Worm (Caenorhabditis elegans) whole organism, midembryonic: Measurements from ENCODE around the gene irld-17.

ENCODE experiments used
- T22C8.4 ChIP-seq: fragments of 200-800 bp; sonication (Bioruptor generic); IDR thresholded peaks from 2 replicates; pipeline ENCODE4 v1.3.6; 2022; ENCODE audit warnings: missing genetic modification characterization, missing compliant biosample characterization
- cog-1 ChIP-seq: sonication (generic microtip); optimal IDR thresholded peaks from 2 replicates; lab custom pipeline; 2016; ENCODE audit warnings: missing genetic modification characterization, missing compliant biosample characterization
- flt-1 ChIP-seq: fragments of 200-800 bp; sonication (Bioruptor generic); IDR thresholded peaks from 2 replicates; pipeline ENCODE4 v1.3.6; 2022; ENCODE audit warnings: missing genetic modification characterization, missing compliant biosample characterization
- klf-2 ChIP-seq: fragments of 200-800 bp; sonication (Bioruptor generic); conservative IDR thresholded peaks from 2 replicates; pipeline ENCODE4 v1.3.6; 2022; ENCODE audit warnings: missing genetic modification reagents, missing genetic modification characterization, missing compliant biosample characterization
- med-1 ChIP-seq: sonication (generic microtip); optimal IDR thresholded peaks from 2 replicates; lab custom pipeline; 2017; ENCODE audit warnings: missing genetic modification characterization, mild to moderate bottlenecking, missing compliant biosample characterization, antibody characterized with exemption, missing genetic modification reagents; ENCODE audit not compliant: insufficient read depth
- ref-1 ChIP-seq: fragments of 200-800 bp; sonication (Bioruptor generic); conservative IDR thresholded peaks from 2 replicates; pipeline ENCODE4 v1.3.6; 2022; ENCODE audit warnings: missing genetic modification reagents, missing genetic modification characterization, missing compliant biosample characterization
- tab-1 ChIP-seq: fragments of 200-800 bp; sonication (Bioruptor generic); IDR thresholded peaks from 2 replicates; pipeline ENCODE4 v1.3.6; 2022; ENCODE audit warnings: missing genetic modification characterization, missing compliant biosample characterization
- ztf-23 ChIP-seq: fragments of 200-800 bp; sonication (Bioruptor generic); IDR thresholded peaks from 2 replicates; pipeline ENCODE4 v1.3.6; 2022; ENCODE audit warnings: missing genetic modification reagents, missing genetic modification characterization, missing compliant biosample characterization
- ztf-29 ChIP-seq: fragments of 200-800 bp; sonication (Bioruptor generic); IDR thresholded peaks from 2 replicates; pipeline ENCODE4 v1.3.6; 2022; ENCODE audit warnings: missing genetic modification reagents, missing genetic modification characterization, missing compliant biosample characterization

Gene irld-17

ce11 chrV:1651045-1651444, 19.2 kb downstream of the irld-17 start, which contains the start of gene irld-44:
irld-44 (plus strand) TSS chrV:1651345.
- TF ChIP-seq med-1 (GFP tag; lab: Kevin White, UChicago): no peak
- TF ChIP-seq T22C8.4 (GFP tag; lab: Robert Waterston, UW): no peak
- no peak for TF ChIP-seq flt-1 (GFP tag; lab: Robert Waterston, UW)
- TF ChIP-seq klf-2 (GFP tag; lab: Robert Waterston, UW): no peak

- TF ChIP-seq ztf-23 (GFP tag; lab: Robert Waterston, UW): no peak
- TF ChIP-seq klf-2 (GFP tag; lab: Robert Waterston, UW): no peak
- TF ChIP-seq ztf-29 (GFP tag; lab: Robert Waterston, UW): no peak
- TF ChIP-seq tab-1 (GFP tag; lab: Robert Waterston, UW): no peak
- TF ChIP-seq ref-1 (GFP tag; lab: Robert Waterston, UW): no peak
- no peak for TF ChIP-seq flt-1 (GFP tag; lab: Robert Waterston, UW)
- TF ChIP-seq med-1 (GFP tag; lab: Kevin White, UChicago): no peak
- TF ChIP-seq cog-1 (tag; lab: Kevin White, UChicago): no peak
- no peak for TF ChIP-seq T22C8.4 (GFP tag; lab: Robert Waterston, UW)
Observed at ce11 chrV:1654845-1655244, 23.0 kb downstream of the irld-17 start, which contains the start of gene irld-11. irld-11 (plus strand) TSS chrV:1655145.

ce11 chrV:1662270-1662669, 30.5 kb downstream of the irld-17 start, which contains the start of gene irld-40:
irld-40 (plus strand) TSS chrV:1662570.
- TF ChIP-seq ztf-29 (GFP tag; lab: Robert Waterston, UW) (no peak), ztf-23 (GFP tag; lab: Robert Waterston, UW) (no peak), ref-1 (GFP tag; lab: Robert Waterston, UW) (no peak), flt-1 (GFP tag; lab: Robert Waterston, UW) (no peak), klf-2 (GFP tag; lab: Robert Waterston, UW) (no peak), T22C8.4 (GFP tag; lab: Robert Waterston, UW) (no peak), tab-1 (GFP tag; lab: Robert Waterston, UW) (no peak)

- no peak for TF ChIP-seq ztf-29 (GFP tag; lab: Robert Waterston, UW)
- TF ChIP-seq ref-1 (GFP tag; lab: Robert Waterston, UW): no peak
- TF ChIP-seq cog-1 (tag; lab: Kevin White, UChicago): no peak
- no peak for TF ChIP-seq klf-2 (GFP tag; lab: Robert Waterston, UW)
- no peak for TF ChIP-seq tab-1 (GFP tag; lab: Robert Waterston, UW)
- TF ChIP-seq ztf-23 (GFP tag; lab: Robert Waterston, UW): no peak
- no peak for TF ChIP-seq med-1 (GFP tag; lab: Kevin White, UChicago)
- TF ChIP-seq T22C8.4 (GFP tag; lab: Robert Waterston, UW): no peak
- TF ChIP-seq flt-1 (GFP tag; lab: Robert Waterston, UW): no peak
Observed at ce11 chrV:1664921-1665320, 33.1 kb downstream of the irld-17 start, which contains the start of gene K04F1.9. K04F1.9 (plus strand) TSS chrV:1665221.

ce11 chrV:1666904-1667303, 35.1 kb downstream of the irld-17 start, which contains the start of gene K04F1.8:
K04F1.8 (plus strand) TSS chrV:1667204.
- TF ChIP-seq med-1 (GFP tag; lab: Kevin White, UChicago): no peak

ce11 chrV:1668216-1668615, 36.4 kb downstream of the irld-17 start, which contains the start of gene irld-42:
irld-42 (plus strand) TSS chrV:1668516.
- TF ChIP-seq cog-1 (tag; lab: Kevin White, UChicago) (no peak), ztf-29 (GFP tag; lab: Robert Waterston, UW) (no peak), ztf-23 (GFP tag; lab: Robert Waterston, UW) (no peak), tab-1 (GFP tag; lab: Robert Waterston, UW) (no peak), T22C8.4 (GFP tag; lab: Robert Waterston, UW) (no peak), ref-1 (GFP tag; lab: Robert Waterston, UW) (no peak), med-1 (GFP tag; lab: Kevin White, UChicago) (no peak), klf-2 (GFP tag; lab: Robert Waterston, UW) (no peak), flt-1 (GFP tag; lab: Robert Waterston, UW) (no peak)

- TF ChIP-seq tab-1 (GFP tag; lab: Robert Waterston, UW) (no peak), flt-1 (GFP tag; lab: Robert Waterston, UW) (no peak), T22C8.4 (GFP tag; lab: Robert Waterston, UW) (no peak), ref-1 (GFP tag; lab: Robert Waterston, UW) (no peak), med-1 (GFP tag; lab: Kevin White, UChicago) (no peak)
Observed at ce11 chrV:1678228-1678627, 46.4 kb downstream of the irld-17 start, which contains the start of gene srw-98. srw-98 (minus strand) TSS chrV:1678328.

- TF ChIP-seq med-1 (GFP tag; lab: Kevin White, UChicago): no peak
- TF ChIP-seq cog-1 (tag; lab: Kevin White, UChicago): no peak
- TF ChIP-seq tab-1 (GFP tag; lab: Robert Waterston, UW): no peak
- no peak for TF ChIP-seq ztf-29 (GFP tag; lab: Robert Waterston, UW)
- TF ChIP-seq ztf-23 (GFP tag; lab: Robert Waterston, UW): no peak
- no peak for TF ChIP-seq klf-2 (GFP tag; lab: Robert Waterston, UW)
- no peak for TF ChIP-seq ref-1 (GFP tag; lab: Robert Waterston, UW)
- TF ChIP-seq T22C8.4 (GFP tag; lab: Robert Waterston, UW): no peak
- no peak for TF ChIP-seq flt-1 (GFP tag; lab: Robert Waterston, UW)
Observed at ce11 chrV:1680770-1681169, 49.0 kb downstream of the irld-17 start, which contains the start of gene srw-91. srw-91 (minus strand) TSS chrV:1680870.

ce11 chrV:1682279-1682678, 50.5 kb downstream of the irld-17 start, which contains the start of gene srh-3:
srh-3 (plus strand) TSS chrV:1682579.
- TF ChIP-seq klf-2 (GFP tag; lab: Robert Waterston, UW): no peak
- no peak for TF ChIP-seq med-1 (GFP tag; lab: Kevin White, UChicago)
